Fruit fly (Drosophila melanogaster) whole organism, prepupa: ENCODE measurements around the gene Set1.

Experiments used
- Blimp-1 ChIP-seq: fragments of 200-800 bp; sonication (Bioruptor generic); optimal IDR thresholded peaks from 3 replicates; lab custom pipeline; 2017; ENCODE audit warnings: missing biosample characterization, missing genetic modification characterization, mild to moderate bottlenecking, moderate library complexity, missing genetic modification reagents
- CG11762 ChIP-seq: fragments of 200-800 bp; sonication (Bioruptor generic); optimal IDR thresholded peaks from 3 replicates; lab custom pipeline; 2016; ENCODE audit warnings: missing biosample characterization, missing genetic modification characterization; ENCODE audit not compliant: insufficient read depth
- CG32006 ChIP-seq: fragments of 200-800 bp; sonication (Bioruptor generic); optimal IDR thresholded peaks from 3 replicates; lab custom pipeline; 2017; ENCODE audit warnings: missing biosample characterization, mild to moderate bottlenecking, missing genetic modification characterization
- CG9139 ChIP-seq: fragments of 200-800 bp; sonication (Bioruptor generic); optimal IDR thresholded peaks from 3 replicates; lab custom pipeline; 2017; ENCODE audit warnings: missing biosample characterization, mild to moderate bottlenecking, missing genetic modification characterization
- Eip75B ChIP-seq: fragments of 200-800 bp; sonication (Bioruptor generic); optimal IDR thresholded peaks from 3 replicates; lab custom pipeline; 2016; ENCODE audit warnings: missing biosample characterization, missing genetic modification characterization
- Eip93F ChIP-seq: fragments of 200-800 bp; sonication (Bioruptor generic); optimal IDR thresholded peaks from 2 replicates; lab custom pipeline; 2016; ENCODE audit warnings: missing biosample characterization, mild to moderate bottlenecking, missing genetic modification characterization
- Ets96B ChIP-seq: fragments of 200-800 bp; optimal IDR thresholded peaks from 2 replicates; lab custom pipeline; 2019; ENCODE audit warnings: missing biosample characterization, mild to moderate bottlenecking, missing genetic modification characterization, moderate library complexity
- Lpt ChIP-seq: fragments of 200-800 bp; sonication (Bioruptor generic); optimal IDR thresholded peaks from 3 replicates; lab custom pipeline; 2016; ENCODE audit warnings: missing biosample characterization, missing genetic modification characterization
- OdsH ChIP-seq: fragments of 200-800 bp; sonication (Bioruptor generic); optimal IDR thresholded peaks from 3 replicates; lab custom pipeline; 2016; ENCODE audit warnings: missing biosample characterization, missing genetic modification characterization
- Smox ChIP-seq: fragments of 200-800 bp; sonication (Bioruptor generic); optimal IDR thresholded peaks from 3 replicates; lab custom pipeline; 2016; ENCODE audit warnings: missing biosample characterization, missing genetic modification characterization
- Sox102F ChIP-seq: fragments of 200-800 bp; sonication (Bioruptor generic); optimal IDR thresholded peaks from 2 replicates; lab custom pipeline; 2016; ENCODE audit warnings: missing biosample characterization, mild to moderate bottlenecking, missing genetic modification characterization
- fkh ChIP-seq: fragments of 200-800 bp; sonication (Bioruptor generic); optimal IDR thresholded peaks from 3 replicates; lab custom pipeline; 2017; ENCODE audit warnings: missing biosample characterization, mild to moderate bottlenecking, missing genetic modification characterization, moderate library complexity

DNA sequence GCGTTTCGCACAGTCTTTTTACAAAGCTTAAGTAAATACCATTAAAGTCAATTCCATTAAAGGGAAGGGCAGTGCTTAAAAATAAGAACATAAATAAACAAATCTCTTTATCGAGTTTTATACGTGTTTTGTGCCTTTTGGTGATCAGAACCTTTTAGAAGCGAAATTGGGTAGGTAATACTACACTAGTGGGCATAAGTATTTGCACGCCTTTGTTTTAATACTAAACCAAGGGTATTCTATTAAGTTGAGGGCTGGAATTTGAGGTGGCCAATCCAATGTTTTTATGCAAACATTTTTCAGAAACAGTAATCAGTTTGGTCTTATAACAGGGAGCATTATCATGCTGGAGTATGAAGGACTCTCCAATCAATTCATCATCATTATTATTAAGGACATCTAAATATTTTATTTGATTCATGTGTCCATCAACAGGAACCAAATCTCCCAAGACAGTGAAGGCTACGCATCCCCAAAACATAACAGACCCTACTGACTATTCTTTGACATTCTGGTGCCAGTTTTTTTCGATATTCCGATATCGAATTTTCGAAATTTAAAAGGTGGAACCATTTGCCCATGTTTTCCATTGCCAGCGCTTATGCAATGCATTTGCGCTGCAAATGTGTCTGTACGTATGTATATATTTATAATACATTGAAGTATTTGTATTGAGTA lies 13.9 kb downstream of the Set1 start:
- TF ChIP-seq OdsH (GFP tag; lab: Kevin White, UChicago) (no peak), CG9139 (no peak), CG32006 (no peak), CG11762 (GFP tag; lab: Kevin White, UChicago) (no peak), Lpt (GFP tag; lab: Kevin White, UChicago) (no peak), Smox (GFP tag; lab: Kevin White, UChicago) (no peak), Eip93F (no peak), Blimp-1 (GFP tag; lab: Kevin White, UChicago) (no peak), Ets96B (tag; lab: Kevin White, UChicago) (no peak), Eip75B (GFP tag; lab: Kevin White, UChicago) (no peak), fkh (no peak), Sox102F (GFP tag; lab: Kevin White, UChicago) (no peak)
